Worm (Caenorhabditis elegans): ENCODE results near the gene irld-67.

The irld-67 gene

DNA sequence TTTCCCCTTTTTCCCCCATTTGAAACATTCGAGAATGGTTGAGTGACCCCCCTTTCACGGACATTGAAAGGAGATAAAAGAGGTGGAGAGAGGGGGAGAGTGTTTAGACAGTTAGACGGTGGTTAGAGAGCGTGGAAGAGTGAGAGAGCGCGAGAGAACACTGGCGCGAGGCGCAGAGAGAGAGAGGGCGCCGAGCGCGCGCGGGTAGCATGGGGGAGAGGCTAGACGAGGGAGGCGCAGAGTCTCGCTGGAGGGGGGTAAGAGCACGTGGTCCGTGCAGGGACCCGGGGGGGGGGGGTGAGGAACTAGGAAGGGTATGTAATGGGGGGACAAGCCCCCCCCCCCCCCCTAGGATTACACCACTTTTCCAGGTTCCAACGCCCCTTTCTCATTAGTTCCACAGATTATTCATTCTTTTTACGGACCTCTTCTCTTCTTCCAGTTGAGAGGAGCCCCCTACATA lies 39.7 kb upstream of the irld-67 start (continued):
- TF ChIP-seq ztf-7 (tag; optimal IDR thresholded peaks at IDR 0.05) (no peak), spr-3 (GFP tag; optimal IDR thresholded peaks at IDR 0.05) (peak; percentile 91), dpl-1 (GFP tag; optimal IDR thresholded peaks at IDR 0.05) (peak; percentile 58), lin-29 (GFP tag; IDR thresholded peaks at IDR 0.05) (peak; percentile 93), zip-11 (GFP tag; IDR thresholded peaks at IDR 0.05) (no peak), egl-27 (tag; optimal IDR thresholded peaks at IDR 0.05) (no peak), mep-1 (tag; optimal IDR thresholded peaks at IDR 0.05) (peak; percentile 96), daf-19 (GFP tag; conservative IDR thresholded peaks at IDR 0.05) (no peak), ama-1 (optimal IDR thresholded peaks at IDR 0.05) (peak; percentile 41), Y5F2A.4 (GFP tag; optimal IDR thresholded peaks at IDR 0.05) (peak; percentile 46), nhr-77 (tag; optimal IDR thresholded peaks at IDR 0.05) (peak; percentile 87), mxl-3 (GFP tag; optimal IDR thresholded peaks at IDR 0.05) (peak; percentile 98), lin-1 (GFP tag; IDR thresholded peaks at IDR 0.05) (peak; percentile 97), T20F7.1 (GFP tag; optimal IDR thresholded peaks at IDR 0.05) (peak; percentile 85), nhr-25 (tag; optimal IDR thresholded peaks at IDR 0.05; ENCODE audit: borderline replicate concordance, insufficient read depth) (peak; percentile 93), nhr-41 (GFP tag; IDR thresholded peaks at IDR 0.05) (peak; percentile 97), madf-9 (GFP tag; conservative IDR thresholded peaks at IDR 0.05) (peak; percentile 94), nhr-28 (tag; optimal IDR thresholded peaks at IDR 0.05) (peak; percentile 86), zip-2 (tag; optimal IDR thresholded peaks at IDR 0.05) (peak; percentile 59), F26F4.8 (GFP tag; conservative IDR thresholded peaks at IDR 0.05) (no peak), nhr-102 (tag; optimal IDR thresholded peaks at IDR 0.05) (peak; percentile 86), hmg-1.1 (GFP tag; IDR thresholded peaks at IDR 0.05) (peak; percentile 96), cey-2 (tag; optimal IDR thresholded peaks at IDR 0.05; ENCODE audit: borderline replicate concordance, insufficient read depth) (no peak), lin-39 (tag; optimal IDR thresholded peaks at IDR 0.05) (no peak), arid-1 (GFP tag; conservative IDR thresholded peaks at IDR 0.05) (peak; percentile 86), dmd-9 (GFP tag; IDR thresholded peaks at IDR 0.05) (peak; percentile 85), rbr-2 (tag; optimal IDR thresholded peaks at IDR 0.05) (peak; percentile 81), spr-1 (tag; optimal IDR thresholded peaks at IDR 0.05) (no peak), D1046.2 (GFP tag; IDR thresholded peaks at IDR 0.05) (peak; percentile 83; the same call in 1 of the 2 replicates), ceh-82 (tag; optimal IDR thresholded peaks at IDR 0.05) (no peak), zfp-2 (tag; optimal IDR thresholded peaks at IDR 0.05) (no peak), skn-1 (tag; optimal IDR thresholded peaks at IDR 0.05) (peak; percentile 35), Y48G9A.11 (GFP tag; IDR thresholded peaks at IDR 0.05) (no peak), dmd-6 (GFP tag; IDR thresholded peaks at IDR 0.05) (peak; percentile 100), zfp-3 (GFP tag; conservative IDR thresholded peaks at IDR 0.05) (peak; percentile 93), nhr-48 (tag; optimal IDR thresholded peaks at IDR 0.05) (peak; percentile 89), nhr-6 (tag; optimal IDR thresholded peaks at IDR 0.05) (peak; percentile 90), F44E2.7 (GFP tag; IDR thresholded peaks at IDR 0.05) (no peak), ctbp-1 (GFP tag; IDR thresholded peaks at IDR 0.05) (peak; percentile 98), Y105C5A.15 (GFP tag; IDR thresholded peaks at IDR 0.05) (no peak), F37D6.2 (tag; optimal IDR thresholded peaks at IDR 0.05) (peak; percentile 81), ceh-44 (GFP tag; IDR thresholded peaks at IDR 0.05) (no peak), lin-38 (GFP tag; IDR thresholded peaks at IDR 0.05) (peak; percentile 80), F49E8.2 (tag; optimal IDR thresholded peaks at IDR 0.05; ENCODE audit: borderline replicate concordance) (no peak), mes-2 (tag; optimal IDR thresholded peaks at IDR 0.05; ENCODE audit: poor library complexity, severe bottlenecking) (peak; percentile 76), pha-4 (GFP tag; IDR thresholded peaks at IDR 0.05) (peak; percentile 100), pha-4 (tag; optimal IDR thresholded peaks at IDR 0.05) (peak; percentile 2), ces-1 (GFP tag; optimal IDR thresholded peaks at IDR 0.05) (peak; percentile 35), tra-1 (GFP tag; IDR thresholded peaks at IDR 0.05) (peak; percentile 99), daf-16 (GFP tag; optimal IDR thresholded peaks at IDR 0.05) (peak in 1 of 2 experiments; percentile 44), daf-16 (tag; optimal IDR thresholded peaks at IDR 0.05) (peak; percentile 68)
